Worm (Caenorhabditis elegans): ENCODE measurements around the gene F09E5.14.

The F09E5.14 gene

ce11 chrII:5378239-5378521, 33.5 kb upstream of the F09E5.14 start (continued):
- TF ChIP-seq sptf-1 (tag; optimal IDR thresholded peaks at IDR 0.05) (no peak), elt-3 (tag; optimal IDR thresholded peaks at IDR 0.05) (peak in 1 of 6 experiments; percentile 37), ztf-4 (tag; optimal IDR thresholded peaks at IDR 0.05) (no peak), lin-35 (GFP tag; optimal IDR thresholded peaks at IDR 0.05) (peak; percentile 13 to 47), isw-1 (GFP tag; IDR thresholded peaks at IDR 0.05) (no peak), C04F5.9 (tag; optimal IDR thresholded peaks at IDR 0.05) (no peak), fkh-4 (tag; optimal IDR thresholded peaks at IDR 0.05; ENCODE audit: borderline replicate concordance) (no peak), sup-37 (GFP tag; optimal IDR thresholded peaks at IDR 0.05) (no peak), egl-27 (tag; optimal IDR thresholded peaks at IDR 0.05) (no peak), pag-3 (tag; optimal IDR thresholded peaks at IDR 0.05; ENCODE audit: borderline replicate concordance, insufficient read depth) (no peak), fkh-10 (GFP tag; optimal IDR thresholded peaks at IDR 0.05) (no peak), fos-1 (tag; optimal IDR thresholded peaks at IDR 0.05) (no peak), nhr-77 (tag; optimal IDR thresholded peaks at IDR 0.05) (no peak), zip-4 (GFP tag; optimal IDR thresholded peaks at IDR 0.05) (no peak), C34B4.2 (tag; optimal IDR thresholded peaks at IDR 0.05) (no peak), nhr-237 (tag; optimal IDR thresholded peaks at IDR 0.05) (no peak), lin-15B (tag; optimal IDR thresholded peaks at IDR 0.05) (no peak), sox-4 (tag; optimal IDR thresholded peaks at IDR 0.05) (no peak), pax-3 (tag; optimal IDR thresholded peaks at IDR 0.05) (no peak), elt-2 (tag; optimal IDR thresholded peaks at IDR 0.05) (no peak), unc-30 (tag; optimal IDR thresholded peaks at IDR 0.05) (no peak), nhr-90 (tag; optimal IDR thresholded peaks at IDR 0.05; ENCODE audit: poor library complexity) (peak; percentile 25), swsn-7 (tag; optimal IDR thresholded peaks at IDR 0.05) (no peak), C16A3.4 (tag; optimal IDR thresholded peaks at IDR 0.05) (no peak), nhr-20 (tag; optimal IDR thresholded peaks at IDR 0.05) (peak; percentile 60), mdl-1 (tag; optimal IDR thresholded peaks at IDR 0.05) (no peak), aly-2 (tag; optimal IDR thresholded peaks at IDR 0.05) (no peak), hpl-2 (GFP tag; optimal IDR thresholded peaks at IDR 0.05) (no peak), efl-1 (optimal IDR thresholded peaks at IDR 0.05) (no peak), efl-1 (GFP tag; optimal IDR thresholded peaks at IDR 0.05 in 1 of 2) (no peak), nhr-12 (tag; optimal IDR thresholded peaks at IDR 0.05) (no peak), aha-1 (tag; optimal IDR thresholded peaks at IDR 0.05) (no peak), unc-98 (GFP tag; IDR thresholded peaks at IDR 0.05) (no peak), rnt-1 (tag; optimal IDR thresholded peaks at IDR 0.05) (peak; percentile 12), ztf-11 (tag; optimal IDR thresholded peaks at IDR 0.05) (no peak), xbp-1 (tag; optimal IDR thresholded peaks at IDR 0.05) (peak; percentile 13), nhr-47 (tag; optimal IDR thresholded peaks at IDR 0.05) (peak; percentile 22), F16B12.6 (tag; optimal IDR thresholded peaks at IDR 0.05) (no peak), ces-1 (GFP tag; optimal IDR thresholded peaks at IDR 0.05) (no peak), hlh-17 (GFP tag; optimal IDR thresholded peaks at IDR 0.05; ENCODE audit: borderline replicate concordance) (no peak), nhr-76 (tag; optimal IDR thresholded peaks at IDR 0.05) (no peak), skn-1 (tag; optimal IDR thresholded peaks at IDR 0.05) (peak; percentile 92), ceh-88 (GFP tag; IDR thresholded peaks at IDR 0.05) (no peak), nhr-85 (tag) (peak; percentile 80), mep-1 (tag; optimal IDR thresholded peaks at IDR 0.05) (no peak), tlp-1 (tag; optimal IDR thresholded peaks at IDR 0.05) (no peak), nhr-19 (GFP tag; conservative IDR thresholded peaks at IDR 0.05) (no peak), dsc-1 (tag; optimal IDR thresholded peaks at IDR 0.05) (no peak), mab-9 (GFP tag; IDR thresholded peaks at IDR 0.05) (no peak), Y116A8C.19 (tag; optimal IDR thresholded peaks at IDR 0.05; ENCODE audit: borderline replicate concordance) (no peak), nhr-71 (tag; optimal IDR thresholded peaks at IDR 0.05) (peak; percentile 64), vab-15 (tag; optimal IDR thresholded peaks at IDR 0.05) (no peak), lsy-2 (tag; optimal IDR thresholded peaks at IDR 0.05) (no peak)
